Fruit fly (Drosophila melanogaster): Measurements from ENCODE around the gene CG15347.

The CG15347 gene

DNA sequence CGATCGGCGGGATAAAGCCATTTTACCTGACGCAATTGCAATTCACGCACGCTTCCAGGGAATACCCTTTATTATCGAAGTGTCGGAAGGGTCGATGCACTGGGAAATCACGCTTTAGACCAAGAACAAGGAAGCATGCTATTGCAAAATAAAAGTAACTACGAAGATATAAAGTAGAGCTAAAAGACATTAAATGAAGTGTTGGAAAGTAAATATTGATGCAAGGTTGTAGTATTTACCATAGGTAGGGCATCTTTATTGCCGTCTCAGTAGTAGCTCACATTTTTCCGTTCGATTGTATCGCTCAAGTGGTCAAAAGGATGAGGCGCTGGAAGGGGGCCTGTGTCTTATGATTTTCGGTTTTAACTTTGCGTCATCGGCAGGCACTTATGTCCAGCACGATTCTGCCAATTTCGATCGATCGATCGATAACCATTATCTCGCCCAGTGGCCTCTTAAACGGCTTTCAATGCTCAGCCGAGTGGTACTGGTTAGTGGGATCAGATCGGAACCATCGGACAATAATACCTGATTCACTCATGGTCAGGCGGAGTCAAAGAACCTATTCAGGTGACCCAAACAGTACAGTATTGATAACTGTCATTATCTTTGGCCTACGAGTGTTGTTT, 37.0 kb upstream of the CG15347 start (continued):
- TF ChIP-seq Sox14 (GFP tag; optimal IDR thresholded peaks at IDR 0.05) = peak; percentile 37
- TF ChIP-seq CG31627 (GFP tag; optimal IDR thresholded peaks at IDR 0.05) = peak; percentile 9
- no peak for TF ChIP-seq Hr4 (GFP tag; optimal IDR thresholded peaks at IDR 0.05)
- peak; percentile 7 for TF ChIP-seq CG10669 (GFP tag; optimal IDR thresholded peaks at IDR 0.05)
- peak; percentile 31 for TF ChIP-seq esn (GFP tag; optimal IDR thresholded peaks at IDR 0.05)
- no peak for TF ChIP-seq CG6276 (GFP tag; optimal IDR thresholded peaks at IDR 0.05)
- no peak for TF ChIP-seq CG32006 (GFP tag; optimal IDR thresholded peaks at IDR 0.05)
- peak; percentile 29 for TF ChIP-seq CG8632 (GFP tag; optimal IDR thresholded peaks at IDR 0.05)
- TF ChIP-seq CG11294 (GFP tag; IDR thresholded peaks at IDR 0.05) = no peak
- no peak for TF ChIP-seq CG8119 (GFP tag; IDR thresholded peaks at IDR 0.05)
- TF ChIP-seq CG11762 (GFP tag; optimal IDR thresholded peaks at IDR 0.05; ENCODE audit: insufficient read depth) = no peak
- peak; percentile 24 for TF ChIP-seq lz (GFP tag; optimal IDR thresholded peaks at IDR 0.05)
- peak; percentile 17 for TF ChIP-seq Met (GFP tag; optimal IDR thresholded peaks at IDR 0.05)

DNA sequence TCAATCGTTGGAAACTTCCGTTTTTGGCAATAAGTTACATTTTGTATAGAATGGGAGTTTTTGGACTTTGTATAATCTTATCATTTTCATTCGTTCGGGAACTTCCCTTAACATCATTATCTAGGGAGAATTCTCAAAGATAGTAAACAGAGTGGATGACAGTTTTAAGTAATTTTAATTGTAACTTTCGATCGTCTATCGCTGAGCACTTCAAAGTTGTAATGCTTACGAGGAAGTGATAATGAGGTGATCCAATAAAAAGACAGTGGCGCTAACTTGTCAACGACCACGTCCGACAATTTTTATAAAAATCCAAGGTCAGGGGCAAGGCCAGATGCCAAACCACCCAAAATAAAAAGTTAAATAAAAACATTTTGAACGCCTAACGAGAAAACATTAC, 35.7 kb upstream of the CG15347 start:
- TF ChIP-seq CG6808 (GFP tag; optimal IDR thresholded peaks at IDR 0.05) = no peak
- TF ChIP-seq CG9139 (GFP tag; optimal IDR thresholded peaks at IDR 0.05) = no peak
- no peak for TF ChIP-seq dsx (GFP tag; optimal IDR thresholded peaks at IDR 0.05; ENCODE audit: poor library complexity, severe bottlenecking)
- TF ChIP-seq Sox15 (GFP tag; optimal IDR thresholded peaks at IDR 0.05) = no peak
- TF ChIP-seq CG10631 (GFP tag; optimal IDR thresholded peaks at IDR 0.05) = no peak
- TF ChIP-seq Hr4 (GFP tag; optimal IDR thresholded peaks at IDR 0.05) = no peak
- no peak for TF ChIP-seq Met (GFP tag; optimal IDR thresholded peaks at IDR 0.05)
- TF ChIP-seq vri (GFP tag; optimal IDR thresholded peaks at IDR 0.05) = no peak
- no peak for TF ChIP-seq CG16779 (tag; optimal IDR thresholded peaks at IDR 0.05)
- TF ChIP-seq CG6792 (GFP tag; optimal IDR thresholded peaks at IDR 0.05) = no peak
- TF ChIP-seq CG34406 (GFP tag; optimal IDR thresholded peaks at IDR 0.05) = no peak

DNA sequence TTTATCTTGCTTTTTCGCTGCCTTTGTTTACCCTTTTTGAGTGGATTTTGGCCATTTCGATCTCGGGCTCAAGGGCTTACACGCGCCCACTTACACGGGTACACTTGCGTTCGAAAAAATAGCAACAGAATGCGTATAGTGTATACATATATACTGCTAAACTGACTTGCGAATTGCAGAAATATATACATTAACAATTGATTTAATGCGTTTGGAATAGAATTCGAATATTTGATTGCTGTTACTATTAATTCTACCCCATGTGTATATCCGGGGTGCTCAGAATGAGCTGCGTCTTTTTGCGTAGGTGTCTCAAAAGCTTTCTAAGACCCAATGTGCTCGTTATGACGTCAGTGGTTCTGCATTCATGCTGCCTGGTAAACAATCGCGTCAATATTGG, 32.8 kb upstream of the CG15347 start:
- TF ChIP-seq Ets96B (tag; optimal IDR thresholded peaks at IDR 0.05) (no peak), Eip78C (GFP tag) (peak; percentile 77), CG32006 (GFP tag; optimal IDR thresholded peaks at IDR 0.05) (no peak), svp (GFP tag) (peak; percentile 65), CG6163 (GFP tag; IDR thresholded peaks at IDR 0.05) (0 out of 3 replicates have a peak, but pooled peaks have one; percentile 31), CG6808 (GFP tag; optimal IDR thresholded peaks at IDR 0.05) (no peak), Sox15 (GFP tag; optimal IDR thresholded peaks at IDR 0.05) (no peak), eg (GFP tag; IDR thresholded peaks at IDR 0.05) (0 out of 3 replicates have a peak, but pooled peaks have one; percentile 30), Sox102F (GFP tag; optimal IDR thresholded peaks at IDR 0.05) (peak; percentile 10), esn (GFP tag; optimal IDR thresholded peaks at IDR 0.05) (peak; percentile 1)

DNA sequence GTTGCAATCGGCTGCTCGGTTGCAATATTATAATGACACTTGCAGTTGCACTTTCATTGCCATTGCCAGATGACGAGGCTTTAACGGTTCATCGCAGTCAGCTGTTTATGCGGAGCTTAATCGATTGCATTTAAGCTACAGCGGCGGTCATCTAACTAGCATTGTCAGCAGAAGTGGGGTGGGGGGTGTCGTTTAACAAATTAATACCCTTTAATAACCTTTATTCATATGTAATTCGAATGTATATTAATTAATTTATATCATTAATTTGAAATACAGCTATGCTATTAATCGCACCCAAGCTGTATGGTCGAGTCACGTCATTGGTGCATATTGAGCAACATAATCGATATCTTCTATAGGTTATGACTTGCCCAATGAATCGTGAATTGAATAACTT, 32.2 kb upstream of the CG15347 start:
- TF ChIP-seq Sox14 (GFP tag; optimal IDR thresholded peaks at IDR 0.05) (peak; percentile 45), CG10669 (GFP tag; optimal IDR thresholded peaks at IDR 0.05) (peak; percentile 78), ss (GFP tag; optimal IDR thresholded peaks at IDR 0.05) (peak; percentile 52 to 71), eg (GFP tag; IDR thresholded peaks at IDR 0.05) (peak; percentile 93), CG8319 (GFP tag; optimal IDR thresholded peaks at IDR 0.05) (peak; percentile 74), acj6 (GFP tag; optimal IDR thresholded peaks at IDR 0.05) (peak; percentile 85), CG34406 (GFP tag; optimal IDR thresholded peaks at IDR 0.05) (peak; percentile 82), svp (GFP tag) (peak; percentile 73), Hr4 (GFP tag; optimal IDR thresholded peaks at IDR 0.05) (peak; percentile 76), CG9139 (GFP tag; optimal IDR thresholded peaks at IDR 0.05) (peak; percentile 57), CG31627 (GFP tag; optimal IDR thresholded peaks at IDR 0.05) (peak; percentile 67), spab (GFP tag; optimal IDR thresholded peaks at IDR 0.05) (peak; percentile 66), salr (GFP tag; optimal IDR thresholded peaks at IDR 0.05) (peak; percentile 24 to 54), CG11902 (GFP tag; optimal IDR thresholded peaks at IDR 0.05) (peak; percentile 68), Lpt (GFP tag; optimal IDR thresholded peaks at IDR 0.05) (peak; percentile 53), dsx (GFP tag; optimal IDR thresholded peaks at IDR 0.05; ENCODE audit: poor library complexity, severe bottlenecking) (peak; percentile 62), Eip78C (GFP tag) (peak; percentile 86), esn (GFP tag; optimal IDR thresholded peaks at IDR 0.05) (peak; percentile 72), CG11294 (GFP tag; IDR thresholded peaks at IDR 0.05) (peak; percentile 84), Blimp-1 (GFP tag; optimal IDR thresholded peaks at IDR 0.05) (peak; percentile 46), Hr38 (GFP tag; optimal IDR thresholded peaks at IDR 0.05) (no peak), Eip93F (GFP tag; optimal IDR thresholded peaks at IDR 0.05) (peak; percentile 15), dac (GFP tag; optimal IDR thresholded peaks at IDR 0.05) (peak; percentile 68), CG10631 (GFP tag; optimal IDR thresholded peaks at IDR 0.05) (peak; percentile 78), CG1621 (tag; optimal IDR thresholded peaks at IDR 0.05) (peak; percentile 68), Sox15 (GFP tag; optimal IDR thresholded peaks at IDR 0.05) (peak; percentile 72), CG4318 (GFP tag; optimal IDR thresholded peaks at IDR 0.05) (peak; percentile 73), CG11762 (GFP tag; optimal IDR thresholded peaks at IDR 0.05; ENCODE audit: insufficient read depth) (peak; percentile 66), Sox102F (GFP tag; optimal IDR thresholded peaks at IDR 0.05) (peak; percentile 65), Ets96B (tag; optimal IDR thresholded peaks at IDR 0.05) (peak; percentile 73), Met (GFP tag; optimal IDR thresholded peaks at IDR 0.05) (peak; percentile 77)
